Fruit fly (Drosophila melanogaster): ENCODE data around the gene SAK.

Gene SAK

dm6 chr3L:21533270-21533948, 17.7 kb upstream of the SAK start, which contains the start of gene Mkrn1:
Gene Mkrn1 (minus strand): TSS chr3L:21533713.
- TF ChIP-seq h (optimal IDR thresholded peaks at IDR 0.05) (no peak), Myc (optimal IDR thresholded peaks at IDR 0.05) (no peak), Sin3A (optimal IDR thresholded peaks at IDR 0.05) (no peak), psq (optimal IDR thresholded peaks at IDR 0.05) (no peak), ttk (optimal IDR thresholded peaks at IDR 0.05) (no peak), insv (optimal IDR thresholded peaks at IDR 0.05) (no peak)

dm6 chr3L:21529108-21529507, 13.4 kb upstream of the SAK start, which contains the start of gene Arv1:
Gene Arv1 (minus strand): TSS chr3L:21529333.
- TF ChIP-seq insv (optimal IDR thresholded peaks at IDR 0.05), result no peak
- TF ChIP-seq ttk (optimal IDR thresholded peaks at IDR 0.05), result no peak
- TF ChIP-seq psq (optimal IDR thresholded peaks at IDR 0.05), result no peak
- TF ChIP-seq Sin3A (optimal IDR thresholded peaks at IDR 0.05), result no peak
- no peak for TF ChIP-seq Myc (optimal IDR thresholded peaks at IDR 0.05)
- no peak for TF ChIP-seq h (optimal IDR thresholded peaks at IDR 0.05)

dm6 chr3L:21524071-21524889, 8.6 kb upstream of the SAK start:
- TF ChIP-seq psq (optimal IDR thresholded peaks at IDR 0.05), result no peak
- TF ChIP-seq Myc (optimal IDR thresholded peaks at IDR 0.05), result no peak
- TF ChIP-seq insv (optimal IDR thresholded peaks at IDR 0.05), result no peak
- TF ChIP-seq h (optimal IDR thresholded peaks at IDR 0.05), result no peak
- no peak for TF ChIP-seq ttk (optimal IDR thresholded peaks at IDR 0.05)
- no peak for TF ChIP-seq Sin3A (optimal IDR thresholded peaks at IDR 0.05)

- no peak for TF ChIP-seq Sin3A (optimal IDR thresholded peaks at IDR 0.05)
- TF ChIP-seq Myc (optimal IDR thresholded peaks at IDR 0.05), result no peak
- no peak for TF ChIP-seq h (optimal IDR thresholded peaks at IDR 0.05)
- no peak for TF ChIP-seq ttk (optimal IDR thresholded peaks at IDR 0.05)
- no peak for TF ChIP-seq psq (optimal IDR thresholded peaks at IDR 0.05)
- no peak for TF ChIP-seq insv (optimal IDR thresholded peaks at IDR 0.05)
Measured at dm6 chr3L:21523059-21523836, 7.6 kb upstream of the SAK start, which contains the start of gene CG7611. Gene CG7611 (plus strand): TSS chr3L:21523186.

dm6 chr3L:21518345-21518744, 2.7 kb upstream of the SAK start:
- TF ChIP-seq h (optimal IDR thresholded peaks at IDR 0.05) (no peak), insv (optimal IDR thresholded peaks at IDR 0.05) (no peak), psq (optimal IDR thresholded peaks at IDR 0.05) (no peak), ttk (optimal IDR thresholded peaks at IDR 0.05) (no peak), Sin3A (optimal IDR thresholded peaks at IDR 0.05) (no peak), Myc (optimal IDR thresholded peaks at IDR 0.05) (no peak)

dm6 chr3L:21516716-21517266, 1.1 kb upstream of the SAK start:
- no peak for TF ChIP-seq psq (optimal IDR thresholded peaks at IDR 0.05)
- no peak for TF ChIP-seq Myc (optimal IDR thresholded peaks at IDR 0.05)
- TF ChIP-seq insv (optimal IDR thresholded peaks at IDR 0.05), result no peak
- TF ChIP-seq h (optimal IDR thresholded peaks at IDR 0.05), result no peak
- no peak for TF ChIP-seq Sin3A (optimal IDR thresholded peaks at IDR 0.05)
- no peak for TF ChIP-seq ttk (optimal IDR thresholded peaks at IDR 0.05)

- TF ChIP-seq ttk (optimal IDR thresholded peaks at IDR 0.05), result no peak
Measured at dm6 chr3L:21509488-21510122, 6.1 kb downstream of the SAK start.

dm6 chr3L:21508621-21509020, 7.1 kb downstream of the SAK start:
- TF ChIP-seq insv (optimal IDR thresholded peaks at IDR 0.05) (no peak), Sin3A (optimal IDR thresholded peaks at IDR 0.05) (no peak), Myc (optimal IDR thresholded peaks at IDR 0.05) (no peak), h (optimal IDR thresholded peaks at IDR 0.05) (no peak)

- TF ChIP-seq Myc (optimal IDR thresholded peaks at IDR 0.05), result no peak
- TF ChIP-seq psq (optimal IDR thresholded peaks at IDR 0.05), result no peak
- TF ChIP-seq insv (optimal IDR thresholded peaks at IDR 0.05), result no peak
- TF ChIP-seq h (optimal IDR thresholded peaks at IDR 0.05), result no peak
- no peak for TF ChIP-seq Sin3A (optimal IDR thresholded peaks at IDR 0.05)
Measured at dm6 chr3L:21507955-21508354, 7.7 kb downstream of the SAK start.

- no peak for TF ChIP-seq psq (optimal IDR thresholded peaks at IDR 0.05)
- no peak for TF ChIP-seq insv (optimal IDR thresholded peaks at IDR 0.05)
- TF ChIP-seq ttk (optimal IDR thresholded peaks at IDR 0.05), result no peak
- TF ChIP-seq h (optimal IDR thresholded peaks at IDR 0.05), result no peak
- no peak for TF ChIP-seq Myc (optimal IDR thresholded peaks at IDR 0.05)
- TF ChIP-seq Sin3A (optimal IDR thresholded peaks at IDR 0.05), result no peak
Measured at dm6 chr3L:21507354-21507928, 8.2 kb downstream of the SAK start, which contains the start of the genes Glg1 and M6. Gene Glg1 (minus strand): TSS chr3L:21507538. Gene M6 (plus strand): TSS chr3L:21507852.

- TF ChIP-seq Sin3A (optimal IDR thresholded peaks at IDR 0.05) (no peak), Myc (optimal IDR thresholded peaks at IDR 0.05) (no peak), psq (optimal IDR thresholded peaks at IDR 0.05) (no peak), insv (optimal IDR thresholded peaks at IDR 0.05) (no peak), ttk (optimal IDR thresholded peaks at IDR 0.05) (no peak), h (optimal IDR thresholded peaks at IDR 0.05) (no peak)
Measured at dm6 chr3L:21501928-21502327, 13.8 kb downstream of the SAK start.

Measured in Kc167 (cell line).